Fruit fly (Drosophila melanogaster) whole organism, embryonic: ENCODE measurements around the gene Osi2.

Experiments used
- CG11560 ChIP-seq: fragments of 200-800 bp; sonication (Bioruptor generic); IDR thresholded peaks from 3 replicates; pipeline ENCODE4 v1.3.6; 2022; ENCODE audit warnings: missing biosample characterization, missing genetic modification characterization
- CG11696 ChIP-seq: fragments of 200-800 bp; sonication (Bioruptor generic); IDR thresholded peaks from 2 replicates; pipeline ENCODE4 v1.3.6; 2022; ENCODE audit warnings: missing biosample characterization, missing genetic modification characterization
- CG12942 ChIP-seq: fragments of 200-800 bp; sonication (Bioruptor generic); optimal IDR thresholded peaks from 3 replicates; lab custom pipeline; 2016; ENCODE audit warnings: missing biosample characterization, missing genetic modification characterization
- CG13123 ChIP-seq: fragments of 200-800 bp; sonication (Bioruptor generic); optimal IDR thresholded peaks from 2 replicates; lab custom pipeline; 2016; ENCODE audit warnings: missing biosample characterization, missing genetic modification characterization
- CG13775 ChIP-seq: fragments of 200-800 bp; sonication (Bioruptor generic); optimal IDR thresholded peaks from 3 replicates; lab custom pipeline; 2017; ENCODE audit warnings: missing biosample characterization, mild to moderate bottlenecking, missing genetic modification characterization
- CG13894 ChIP-seq: fragments of 200-800 bp; sonication (Bioruptor generic); optimal IDR thresholded peaks from 3 replicates; lab custom pipeline; 2018; ENCODE audit warnings: missing biosample characterization, mild to moderate bottlenecking, missing genetic modification characterization, moderate library complexity
- CG14014 ChIP-seq: fragments of 200-800 bp; sonication (Bioruptor generic); IDR thresholded peaks from 2 replicates; pipeline ENCODE4 v1.3.6; 2022; ENCODE audit warnings: missing biosample characterization, missing genetic modification characterization
- CG15601 ChIP-seq: fragments of 200-800 bp; sonication (Bioruptor generic); optimal IDR thresholded peaks from 3 replicates; lab custom pipeline; 2019; ENCODE audit warnings: missing biosample characterization, mild to moderate bottlenecking, missing genetic modification characterization, moderate library complexity
- CG16815 ChIP-seq: fragments of 200-800 bp; sonication (Bioruptor generic); optimal IDR thresholded peaks from 3 replicates; lab custom pipeline; 2017; ENCODE audit warnings: missing biosample characterization, mild to moderate bottlenecking, missing genetic modification characterization
- CG16863 ChIP-seq: fragments of 200-800 bp; sonication (Bioruptor generic); optimal IDR thresholded peaks from 3 replicates; lab custom pipeline; 2016; ENCODE audit warnings: missing biosample characterization, missing genetic modification characterization
- CG17568 ChIP-seq: fragments of 200-800 bp; sonication (Bioruptor generic); optimal IDR thresholded peaks from 2 replicates; lab custom pipeline; 2018; ENCODE audit warnings: missing biosample characterization, mild to moderate bottlenecking, missing genetic modification characterization, moderate library complexity
- CG17829 ChIP-seq: fragments of 200-800 bp; optimal IDR thresholded peaks from 2 replicates; lab custom pipeline; 2019; ENCODE audit warnings: missing biosample characterization, mild to moderate bottlenecking, missing genetic modification characterization, moderate library complexity
- CG1832 ChIP-seq: fragments of 200-800 bp; sonication (Bioruptor generic); optimal IDR thresholded peaks from 2 replicates; lab custom pipeline; 2017; ENCODE audit warnings: missing biosample characterization, mild to moderate bottlenecking, missing genetic modification characterization, inconsistent platforms
- CG30431 ChIP-seq: fragments of 200-800 bp; sonication (Bioruptor generic); optimal IDR thresholded peaks from 2 replicates; lab custom pipeline; 2017; ENCODE audit warnings: missing biosample characterization, missing genetic modification characterization
- CG32767 ChIP-seq: fragments of 200-800 bp; sonication (Bioruptor generic); IDR thresholded peaks from 2 replicates; pipeline ENCODE4 v1.3.6; 2022; ENCODE audit warnings: missing biosample characterization, missing genetic modification characterization
- CG3407 ChIP-seq: fragments of 200-800 bp; sonication (Bioruptor generic); optimal IDR thresholded peaks from 2 replicates; lab custom pipeline; 2018; ENCODE audit warnings: missing biosample characterization, mild to moderate bottlenecking, missing genetic modification characterization
- CG4328 ChIP-seq: fragments of 200-800 bp; sonication (Bioruptor generic); optimal IDR thresholded peaks from 3 replicates; lab custom pipeline; 2017; ENCODE audit warnings: missing biosample characterization, missing genetic modification reagents, missing genetic modification characterization
- CG6854 ChIP-seq: fragments of 200-800 bp; sonication (Bioruptor generic); optimal IDR thresholded peaks from 3 replicates; lab custom pipeline; 2017; ENCODE audit warnings: missing biosample characterization, mild to moderate bottlenecking, missing genetic modification characterization
- Deaf1 ChIP-seq: fragments of 200-800 bp; optimal IDR thresholded peaks from 3 replicates; lab custom pipeline; 2019; ENCODE audit warnings: missing biosample characterization, mild to moderate bottlenecking, missing genetic modification characterization, moderate library complexity
- Dek ChIP-seq: fragments of 200-800 bp; sonication (Bioruptor generic); optimal IDR thresholded peaks from 3 replicates; lab custom pipeline; 2019; ENCODE audit warnings: missing biosample characterization, mild to moderate bottlenecking, missing genetic modification characterization, moderate library complexity
- Drgx ChIP-seq: fragments of 200-800 bp; sonication (Bioruptor generic); IDR thresholded peaks from 2 replicates; pipeline ENCODE4 v1.3.6; 2022; ENCODE audit warnings: missing biosample characterization, missing genetic modification characterization
- E2f2 ChIP-seq: fragments of 200-800 bp; sonication (Bioruptor generic); IDR thresholded peaks from 2 replicates; pipeline ENCODE4 v1.3.6; 2022; ENCODE audit warnings: missing biosample characterization, missing genetic modification characterization
- Ets97D ChIP-seq: fragments of 200-800 bp; sonication (Bioruptor generic); optimal IDR thresholded peaks from 3 replicates; lab custom pipeline; 2016; ENCODE audit warnings: missing biosample characterization, missing genetic modification characterization
- Lhr ChIP-seq: fragments of 200-800 bp; sonication (Bioruptor generic); optimal IDR thresholded peaks from 3 replicates; lab custom pipeline; 2017; ENCODE audit warnings: mild to moderate bottlenecking, missing biosample characterization, missing genetic modification reagents, missing genetic modification characterization
- MBD-R2 ChIP-seq: fragments of 200-800 bp; sonication (Bioruptor generic); IDR thresholded peaks from 2 replicates; pipeline ENCODE4 v1.3.6; 2022; ENCODE audit warnings: missing biosample characterization, missing genetic modification characterization
- Med ChIP-seq: fragments of 200-800 bp; sonication (Bioruptor generic); peaks from one replicate; lab custom pipeline; 2016; ENCODE audit warnings: missing biosample characterization, missing genetic modification characterization, mild to moderate bottlenecking, inconsistent platforms, moderate library complexity
- Myb ChIP-seq: fragments of 200-800 bp; sonication (Bioruptor generic); optimal IDR thresholded peaks from 2 replicates; lab custom pipeline; 2016; ENCODE audit warnings: missing biosample characterization, missing genetic modification characterization
- NC2α ChIP-seq: fragments of 200-800 bp; sonication (Bioruptor generic); optimal IDR thresholded peaks from 2 replicates; lab custom pipeline; 2016; ENCODE audit warnings: missing biosample characterization, missing genetic modification characterization
- Nf-YA ChIP-seq: fragments of 200-800 bp; sonication (Bioruptor generic); IDR thresholded peaks from 2 replicates; pipeline ENCODE4 v1.3.6; 2022; ENCODE audit warnings: missing biosample characterization, missing genetic modification characterization
- Pdp1 ChIP-seq, 2 experiments: fragments of 200-800 bp; sonication (Bioruptor generic); optimal IDR thresholded peaks; 3 replicates each; lab custom pipeline; 2016; ENCODE audit warnings: missing biosample characterization in 2 of 2, missing genetic modification characterization in 2 of 2, mild to moderate bottlenecking in 1 of 2, moderate library complexity in 1 of 2
- Rfx ChIP-seq: fragments of 200-800 bp; sonication (Bioruptor generic); IDR thresholded peaks from 2 replicates; pipeline ENCODE4 v1.3.6; 2022; ENCODE audit warnings: missing biosample characterization, missing genetic modification characterization
- Scr ChIP-seq: fragments of 200-800 bp; sonication (Bioruptor generic); IDR thresholded peaks from 2 replicates; pipeline ENCODE4 v1.3.6; 2022; ENCODE audit warnings: missing biosample characterization, missing genetic modification characterization; ENCODE audit not compliant: partially characterized antibody
- Side ChIP-seq: fragments of 200-800 bp; sonication (Bioruptor generic); optimal IDR thresholded peaks from 2 replicates; lab custom pipeline; 2016; ENCODE audit warnings: missing biosample characterization, missing genetic modification characterization
- ase ChIP-seq: fragments of 200-800 bp; sonication (Bioruptor generic); IDR thresholded peaks from 3 replicates; pipeline ENCODE4 v1.3.6; 2022; ENCODE audit warnings: missing biosample characterization, missing genetic modification characterization
- ash1 ChIP-seq: fragments of 200-800 bp; sonication (Bioruptor generic); optimal IDR thresholded peaks from 2 replicates; lab custom pipeline; 2018; ENCODE audit warnings: missing biosample characterization, mild to moderate bottlenecking, missing genetic modification characterization
- ato ChIP-seq: fragments of 200-800 bp; sonication (Bioruptor generic); IDR thresholded peaks from 2 replicates; pipeline ENCODE4 v1.3.6; 2022; ENCODE audit warnings: missing biosample characterization, missing genetic modification characterization; ENCODE audit not compliant: partially characterized antibody
- cad ChIP-seq: fragments of >200 bp; optimal IDR thresholded peaks from 2 replicates; lab custom pipeline; 2017; ENCODE audit warnings: missing biosample characterization, missing genetic modification characterization
- chm ChIP-seq: fragments of 200-800 bp; sonication (Bioruptor generic); IDR thresholded peaks from 2 replicates; pipeline ENCODE4 v1.3.6; 2022; ENCODE audit warnings: missing biosample characterization, missing genetic modification characterization
- da ChIP-seq: fragments of 200-800 bp; sonication (Bioruptor generic); optimal IDR thresholded peaks from 2 replicates; lab custom pipeline; 2016; ENCODE audit warnings: missing biosample characterization, missing genetic modification characterization
- dati ChIP-seq: fragments of 200-800 bp; sonication (Bioruptor generic); IDR thresholded peaks from 2 replicates; pipeline ENCODE4 v1.3.6; 2022; ENCODE audit warnings: missing biosample characterization, missing genetic modification characterization
- disco-r ChIP-seq: fragments of 200-800 bp; sonication (Bioruptor generic); optimal IDR thresholded peaks from 2 replicates; lab custom pipeline; 2016; ENCODE audit warnings: missing biosample characterization, missing genetic modification characterization
- dmrt11E ChIP-seq: fragments of 200-800 bp; sonication (Bioruptor generic); optimal IDR thresholded peaks from 3 replicates; lab custom pipeline; 2018; ENCODE audit warnings: missing biosample characterization, mild to moderate bottlenecking, missing genetic modification characterization, moderate library complexity
- fd96Cb ChIP-seq: fragments of 200-800 bp; sonication (Bioruptor generic); optimal IDR thresholded peaks from 2 replicates; lab custom pipeline; 2018; ENCODE audit warnings: missing biosample characterization, mild to moderate bottlenecking, missing genetic modification characterization, moderate library complexity
- jumu ChIP-seq: fragments of 200-800 bp; sonication (Bioruptor generic); optimal IDR thresholded peaks from 3 replicates; lab custom pipeline; 2016; ENCODE audit warnings: missing biosample characterization, missing genetic modification characterization
- knrl ChIP-seq: fragments of 200-800 bp; sonication (Bioruptor generic); IDR thresholded peaks from 3 replicates; pipeline ENCODE4 v1.3.6; 2022; ENCODE audit warnings: missing biosample characterization, missing genetic modification characterization; ENCODE audit not compliant: partially characterized antibody
- mirr ChIP-seq: fragments of 200-800 bp; sonication (Bioruptor generic); optimal IDR thresholded peaks from 3 replicates; lab custom pipeline; 2018; ENCODE audit warnings: missing biosample characterization, mild to moderate bottlenecking, missing genetic modification characterization
- nerfin-1 ChIP-seq: fragments of 200-800 bp; sonication (Bioruptor generic); optimal IDR thresholded peaks from 3 replicates; lab custom pipeline; 2019; ENCODE audit warnings: missing biosample characterization, mild to moderate bottlenecking, missing genetic modification characterization, moderate library complexity
- nerfin-2 ChIP-seq: fragments of 200-800 bp; sonication (Bioruptor generic); IDR thresholded peaks from 2 replicates; pipeline ENCODE4 v1.3.6; 2022; ENCODE audit warnings: missing biosample characterization, missing genetic modification characterization; ENCODE audit not compliant: partially characterized antibody
- pfk ChIP-seq: fragments of 200-800 bp; sonication (Bioruptor generic); optimal IDR thresholded peaks from 2 replicates; lab custom pipeline; 2018; ENCODE audit warnings: missing biosample characterization, mild to moderate bottlenecking, missing genetic modification characterization, moderate library complexity
- prd ChIP-seq, 3 experiments: fragments of >200 bp in 2 of 3; fragments of 200-800 bp in 1 of 3; sonication (Bioruptor generic) in 1 of 3; optimal IDR thresholded peaks in 2 of 3; IDR thresholded peaks in 1 of 3; 2 replicates in 2 of 3; 3 replicates in 1 of 3; pipeline versions ENCODE4 v1.3.6 to Lab custom; 2017 to 2022; ENCODE audit warnings: missing biosample characterization in 1 of 3, missing genetic modification characterization in 1 of 3
- sqz ChIP-seq: fragments of 200-800 bp; sonication (Bioruptor generic); optimal IDR thresholded peaks from 3 replicates; lab custom pipeline; 2018; ENCODE audit warnings: missing biosample characterization, mild to moderate bottlenecking, missing genetic modification characterization

Gene Osi2

DNA sequence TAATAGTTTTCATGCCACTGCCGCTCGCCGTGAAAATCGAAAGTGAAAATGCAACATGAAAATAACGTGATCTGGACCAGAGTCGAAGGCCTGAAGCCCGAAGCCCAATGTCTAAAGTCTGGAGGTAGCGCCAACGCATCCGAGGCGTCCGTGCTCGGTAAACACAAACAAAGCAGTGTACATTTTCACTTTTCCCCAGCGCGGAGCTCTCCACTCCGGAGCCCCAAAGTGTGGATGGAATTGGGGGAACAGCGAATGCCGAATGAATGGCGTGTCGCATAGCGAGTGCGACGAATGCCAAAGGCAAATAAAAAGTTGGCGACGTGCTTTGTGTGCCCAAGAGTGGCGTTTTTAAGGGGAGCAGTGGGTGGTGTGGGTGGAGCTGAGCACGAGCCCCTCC lies 6.2 kb upstream of the Osi2 start (continued):
- TF ChIP-seq CG15601 (tag; lab: Kevin White, UChicago) (peak; percentile 4), Med (GFP tag; lab: Kevin White, UChicago) (peak; percentile 73), CG17568 (no peak), Deaf1 (tag; lab: Kevin White, UChicago) (peak; percentile 57), dmrt11E (tag; lab: Kevin White, UChicago) (no peak), Ets97D (GFP tag; lab: Kevin White, UChicago) (no peak), da (no peak), disco-r (GFP tag; lab: Kevin White, UChicago) (no peak), CG16815 (GFP tag; lab: Kevin White, UChicago) (no peak), jumu (GFP tag; lab: Kevin White, UChicago) (no peak), ase (GFP tag; lab: Robert Waterston, UW) (no peak), CG3407 (peak; percentile 31), NC2α (GFP tag; lab: Kevin White, UChicago) (no peak), nerfin-1 (tag; lab: Kevin White, UChicago) (no peak), Rfx (no peak), Pdp1 (GFP tag; optimal IDR thresholded peaks at IDR 0.05; lab: Kevin White, UChicago) (no peak), CG13775 (GFP tag; lab: Kevin White, UChicago) (no peak), cad (GFP tag; lab: Kevin White, UChicago) (no peak), Nf-YA (no peak), CG12942 (GFP tag; lab: Kevin White, UChicago) (no peak), MBD-R2 (GFP tag; lab: Robert Waterston, UW) (no peak), CG14014 (no peak), CG6854 (GFP tag; lab: Kevin White, UChicago) (no peak), CG11560 (tag; lab: Robert Waterston, UW) (no peak), mirr (no peak), dati (no peak), Lhr (GFP tag; lab: Kevin White, UChicago) (no peak), CG13894 (tag; lab: Kevin White, UChicago) (no peak), Side (no peak), CG13123 (GFP tag; lab: Kevin White, UChicago) (no peak), Drgx (GFP tag; lab: Robert Waterston, UW) (no peak), CG17829 (no peak), ato (GFP tag; lab: Robert Waterston, UW) (no peak), CG16863 (GFP tag; lab: Kevin White, UChicago) (no peak), knrl (no peak), CG1832 (GFP tag; lab: Kevin White, UChicago) (no peak), chm (GFP tag; lab: Robert Waterston, UW) (no peak), prd (optimal IDR thresholded peaks at IDR 0.05; lab: Kevin White, UChicago) (no peak), prd (GFP tag; IDR thresholded peaks at IDR 0.05; lab: Robert Waterston, UW) (no peak), Dek (no peak), fd96Cb (tag; lab: Kevin White, UChicago) (no peak), pfk (GFP tag; lab: Kevin White, UChicago) (no peak), Scr (GFP tag; lab: Robert Waterston, UW) (no peak), CG4328 (GFP tag; lab: Kevin White, UChicago) (no peak), CG11696 (GFP tag; lab: Robert Waterston, UW) (no peak), CG32767 (GFP tag; lab: Robert Waterston, UW) (no peak), sqz (GFP tag; lab: Kevin White, UChicago) (no peak), CG30431 (GFP tag; lab: Kevin White, UChicago) (no peak), Myb (no peak), ash1 (no peak), E2f2 (GFP tag; lab: Robert Waterston, UW) (no peak), nerfin-2 (no peak)
